Worm (Caenorhabditis elegans): ENCODE measurements around the gene best-20.
A peak's percentile ranks its signal among the peaks of the same experiment; 100 is the strongest.

best-20 gene

ce11 chrIV:3783910-3784309, 27.9 kb downstream of the best-20 start, which contains the start of gene glct-6:
Gene glct-6 (plus strand): TSS chrIV:3784210.
- TF ChIP-seq klf-2 (GFP tag; conservative IDR thresholded peaks at IDR 0.05) (no peak), cog-1 (tag; optimal IDR thresholded peaks at IDR 0.05) (no peak), ztf-29 (GFP tag; IDR thresholded peaks at IDR 0.05) (no peak), med-1 (GFP tag; optimal IDR thresholded peaks at IDR 0.05; ENCODE audit: insufficient read depth) (no peak), T22C8.4 (GFP tag; IDR thresholded peaks at IDR 0.05) (no peak), ztf-23 (GFP tag; IDR thresholded peaks at IDR 0.05) (no peak), flt-1 (GFP tag; IDR thresholded peaks at IDR 0.05) (no peak), ref-1 (GFP tag; conservative IDR thresholded peaks at IDR 0.05) (no peak), tab-1 (GFP tag; IDR thresholded peaks at IDR 0.05) (no peak)

- no peak for TF ChIP-seq cog-1 (tag; optimal IDR thresholded peaks at IDR 0.05)
- TF ChIP-seq klf-2 (GFP tag; conservative IDR thresholded peaks at IDR 0.05) = no peak
- no peak for TF ChIP-seq ztf-29 (GFP tag; IDR thresholded peaks at IDR 0.05)
- no peak for TF ChIP-seq T22C8.4 (GFP tag; IDR thresholded peaks at IDR 0.05)
- no peak for TF ChIP-seq flt-1 (GFP tag; IDR thresholded peaks at IDR 0.05)
- no peak for TF ChIP-seq ztf-23 (GFP tag; IDR thresholded peaks at IDR 0.05)
- no peak for TF ChIP-seq tab-1 (GFP tag; IDR thresholded peaks at IDR 0.05)
- no peak for TF ChIP-seq med-1 (GFP tag; optimal IDR thresholded peaks at IDR 0.05; ENCODE audit: insufficient read depth)
- TF ChIP-seq ref-1 (GFP tag; conservative IDR thresholded peaks at IDR 0.05) = no peak
These were observed 38.4 kb downstream of the best-20 start, which contains the start of gene K09B3.1 for ce11 chrIV:3794437-3794836. Gene K09B3.1 (plus strand): TSS chrIV:3794737.

ce11 chrIV:3797442-3797841, 41.4 kb downstream of the best-20 start:
- TF ChIP-seq ztf-29 (GFP tag; IDR thresholded peaks at IDR 0.05) (no peak), klf-2 (GFP tag; conservative IDR thresholded peaks at IDR 0.05) (no peak)

- TF ChIP-seq T22C8.4 (GFP tag; IDR thresholded peaks at IDR 0.05) (no peak), ztf-29 (GFP tag; IDR thresholded peaks at IDR 0.05) (no peak), ztf-23 (GFP tag; IDR thresholded peaks at IDR 0.05) (no peak), cog-1 (tag; optimal IDR thresholded peaks at IDR 0.05) (no peak), ref-1 (GFP tag; conservative IDR thresholded peaks at IDR 0.05) (no peak), tab-1 (GFP tag; IDR thresholded peaks at IDR 0.05) (no peak), med-1 (GFP tag; optimal IDR thresholded peaks at IDR 0.05; ENCODE audit: insufficient read depth) (no peak), klf-2 (GFP tag; conservative IDR thresholded peaks at IDR 0.05) (no peak), flt-1 (GFP tag; IDR thresholded peaks at IDR 0.05) (no peak)
These were observed 44.9 kb downstream of the best-20 start, which contains the start of gene osm-3 for ce11 chrIV:3800952-3801351. Gene osm-3 (minus strand): TSS chrIV:3801052.

- TF ChIP-seq ztf-29 (GFP tag; IDR thresholded peaks at IDR 0.05) = no peak
- no peak for TF ChIP-seq tab-1 (GFP tag; IDR thresholded peaks at IDR 0.05)
- no peak for TF ChIP-seq cog-1 (tag; optimal IDR thresholded peaks at IDR 0.05)
- TF ChIP-seq ref-1 (GFP tag; conservative IDR thresholded peaks at IDR 0.05) = no peak
- TF ChIP-seq med-1 (GFP tag; optimal IDR thresholded peaks at IDR 0.05; ENCODE audit: insufficient read depth) = no peak
- TF ChIP-seq ztf-23 (GFP tag; IDR thresholded peaks at IDR 0.05) = peak; percentile 74
- no peak for TF ChIP-seq klf-2 (GFP tag; conservative IDR thresholded peaks at IDR 0.05)
- TF ChIP-seq flt-1 (GFP tag; IDR thresholded peaks at IDR 0.05) = 0 out of 2 replicates have a peak, but pooled peaks have one; percentile 15
- TF ChIP-seq T22C8.4 (GFP tag; IDR thresholded peaks at IDR 0.05) = 0 out of 2 replicates have a peak, but pooled peaks have one; percentile 10
These were observed 47.2 kb downstream of the best-20 start, which contains the start of the genes algn-14 and M02B7.2 for ce11 chrIV:3803252-3803651. Gene algn-14 (minus strand): TSS chrIV:3803426. Gene M02B7.2 (plus strand): TSS chrIV:3803581.

- TF ChIP-seq klf-2 (GFP tag; conservative IDR thresholded peaks at IDR 0.05) = no peak
- TF ChIP-seq ztf-23 (GFP tag; IDR thresholded peaks at IDR 0.05) = no peak
These were observed 49.2 kb downstream of the best-20 start, which contains the start of gene fbxc-47 for ce11 chrIV:3805219-3805618. Gene fbxc-47 (plus strand): TSS chrIV:3805519.

ce11 chrIV:3807092-3807491, 51.1 kb downstream of the best-20 start, which contains the start of gene M02B7.7:
Gene M02B7.7 (minus strand): TSS chrIV:3807192.
- no peak for TF ChIP-seq med-1 (GFP tag; optimal IDR thresholded peaks at IDR 0.05; ENCODE audit: insufficient read depth)
- no peak for TF ChIP-seq ztf-29 (GFP tag; IDR thresholded peaks at IDR 0.05)
- TF ChIP-seq flt-1 (GFP tag; IDR thresholded peaks at IDR 0.05) = no peak
- no peak for TF ChIP-seq ztf-23 (GFP tag; IDR thresholded peaks at IDR 0.05)
- no peak for TF ChIP-seq klf-2 (GFP tag; conservative IDR thresholded peaks at IDR 0.05)
- no peak for TF ChIP-seq T22C8.4 (GFP tag; IDR thresholded peaks at IDR 0.05)
- no peak for TF ChIP-seq cog-1 (tag; optimal IDR thresholded peaks at IDR 0.05)
- no peak for TF ChIP-seq ref-1 (GFP tag; conservative IDR thresholded peaks at IDR 0.05)
- TF ChIP-seq tab-1 (GFP tag; IDR thresholded peaks at IDR 0.05) = no peak

- TF ChIP-seq ztf-23 (GFP tag; IDR thresholded peaks at IDR 0.05) (0 out of 2 replicates have a peak, but pooled peaks have one; percentile 7), cog-1 (tag; optimal IDR thresholded peaks at IDR 0.05) (no peak), med-1 (GFP tag; optimal IDR thresholded peaks at IDR 0.05; ENCODE audit: insufficient read depth) (no peak)
These were observed 51.5 kb downstream of the best-20 start for ce11 chrIV:3807545-3807944.

Measured in whole organism, midembryonic.